Worm (Caenorhabditis elegans) whole organism, early embryonic: ENCODE data around the gene F46C3.2.

ENCODE experiments used
- B0310.2 ChIP-seq: sonication (generic microtip); optimal IDR thresholded peaks from 2 replicates; lab custom pipeline; 2016; ENCODE audit warnings: mild to moderate bottlenecking, missing genetic modification characterization, missing compliant biosample characterization
- F13C5.2 ChIP-seq: sonication (generic microtip); optimal IDR thresholded peaks from 2 replicates; lab custom pipeline; 2017; ENCODE audit warnings: mild to moderate bottlenecking, missing genetic modification characterization, inconsistent platforms, missing compliant biosample characterization
- ama-1 ChIP-seq: fragments of 150-350 bp; optimal IDR thresholded peaks from 2 replicates; lab custom pipeline; 2014
- ets-7 ChIP-seq: sonication (generic microtip); optimal IDR thresholded peaks from 2 replicates; lab custom pipeline; 2016; ENCODE audit warnings: missing genotype, missing genetic modification characterization, missing compliant biosample characterization
- flt-1 ChIP-seq: fragments of 200-800 bp; sonication (Bioruptor generic); IDR thresholded peaks from 2 replicates; pipeline ENCODE4 v1.3.6; 2022; ENCODE audit warnings: missing genetic modification characterization, missing compliant biosample characterization
- hmbx-1 ChIP-seq: sonication (generic microtip); optimal IDR thresholded peaks from 2 replicates; lab custom pipeline; 2016; ENCODE audit warnings: mild to moderate bottlenecking, missing genetic modification characterization, missing compliant biosample characterization
- hnd-1 ChIP-seq: sonication (generic microtip); optimal IDR thresholded peaks from 2 replicates; lab custom pipeline; 2016; ENCODE audit warnings: missing genetic modification characterization, missing compliant biosample characterization
- scrt-1 ChIP-seq: fragments of 200-800 bp; sonication (Bioruptor generic); IDR thresholded peaks from 2 replicates; pipeline ENCODE4 v1.3.6; 2022; ENCODE audit warnings: missing genetic modification characterization, missing compliant biosample characterization
- tra-4 ChIP-seq: sonication (generic microtip); optimal IDR thresholded peaks from 2 replicates; lab custom pipeline; 2017; ENCODE audit warnings: missing genetic modification characterization, missing compliant biosample characterization

DNA sequence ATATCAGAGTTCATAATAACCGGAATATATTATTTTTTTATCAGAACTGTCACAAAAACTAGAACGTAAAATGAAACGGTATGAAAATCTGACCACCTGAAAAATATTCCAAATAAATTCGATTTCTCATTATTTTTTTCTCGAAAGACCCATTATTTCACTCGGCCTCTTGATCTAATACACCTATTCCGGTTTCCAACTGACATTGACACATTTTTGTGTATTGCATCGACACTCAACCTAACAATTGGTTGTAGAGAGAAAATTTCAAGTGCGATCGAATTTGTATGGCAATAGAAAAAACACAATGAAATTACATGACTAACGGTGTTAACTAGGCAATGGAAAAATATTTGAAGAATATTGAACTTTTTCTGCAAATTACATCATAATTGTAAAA lies 32.7 kb downstream of the F46C3.2 start:
- TF ChIP-seq flt-1 (GFP tag; lab: Robert Waterston, UW) = no peak
- TF ChIP-seq ama-1 (lab: Kevin White, UChicago) = no peak
- TF ChIP-seq hmbx-1 (tag; lab: Kevin White, UChicago) = no peak
- TF ChIP-seq ets-7 (tag; lab: Kevin White, UChicago) = no peak
- TF ChIP-seq hnd-1 = no peak
- TF ChIP-seq tra-4 (tag; lab: Kevin White, UChicago) = no peak
- TF ChIP-seq B0310.2 (tag; lab: Kevin White, UChicago) = no peak
- TF ChIP-seq scrt-1 (GFP tag; lab: Robert Waterston, UW) = no peak
- TF ChIP-seq F13C5.2 (tag; lab: Kevin White, UChicago) = no peak
